Worm (Caenorhabditis elegans): Measurements from ENCODE around the gene F26D2.13.
A peak's percentile ranks its signal among the peaks of the same experiment; 100 is the strongest.

F26D2.13 gene

DNA sequence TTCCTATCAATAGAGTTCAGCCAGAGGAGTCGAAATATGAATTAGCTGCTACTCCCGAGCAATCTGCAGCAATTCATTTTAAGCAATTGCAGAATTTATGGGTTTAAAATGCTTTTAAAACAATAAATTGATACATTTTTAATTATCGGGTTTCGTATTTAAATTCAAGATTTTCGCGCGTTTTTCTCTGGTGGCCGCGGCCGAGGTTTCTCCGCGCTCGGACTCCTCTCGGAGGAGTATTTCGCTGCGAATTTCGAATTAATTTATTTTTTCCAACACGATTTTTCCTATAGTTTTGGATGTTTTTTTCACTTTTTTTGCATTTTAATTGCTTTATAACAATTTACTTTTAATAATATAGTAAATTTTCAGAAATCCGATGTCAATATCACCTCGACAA is 33.9 kb downstream of the F26D2.13 start, which contains the start of gene F13A7.14:
Gene F13A7.14 (plus strand): TSS at position 373 of the 400 bp plus-strand sequence.
- TF ChIP-seq him-1 (tag; optimal IDR thresholded peaks at IDR 0.05) (no peak), W03F9.2 (tag; optimal IDR thresholded peaks at IDR 0.05) (peak; percentile 72)

ce11 chrV:16399388-16399787 is 36.0 kb downstream of the F26D2.13 start, which contains the start of gene sre-36:
Gene sre-36, plus strand, starts transcription at chrV:16399688.
- TF ChIP-seq dao-5 (tag; optimal IDR thresholded peaks at IDR 0.05), result no peak
- no peak for TF ChIP-seq W03F9.2 (tag; optimal IDR thresholded peaks at IDR 0.05)
- no peak for TF ChIP-seq him-1 (tag; optimal IDR thresholded peaks at IDR 0.05)

DNA sequence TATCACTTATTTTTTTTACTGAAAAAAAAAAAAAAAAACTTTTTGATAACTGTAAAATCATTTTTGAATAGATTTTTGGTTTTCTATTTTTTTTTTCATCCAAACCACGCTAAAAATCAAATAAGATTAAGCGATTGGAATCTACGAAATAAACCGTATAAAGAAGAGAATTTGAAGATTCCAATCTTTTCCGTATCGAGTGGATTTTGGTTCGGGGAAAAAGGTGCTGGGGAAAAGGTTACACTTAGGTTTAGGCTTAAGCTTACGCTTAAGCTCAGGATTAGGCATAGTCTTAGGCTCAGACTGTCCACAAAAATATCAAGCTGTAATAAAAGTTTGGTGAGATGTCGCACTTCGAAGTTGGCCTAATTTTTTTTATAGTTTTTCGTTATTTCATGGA is 39.7 kb downstream of the F26D2.13 start, which contains the start of gene F13A7.12:
Gene F13A7.12 (plus strand): TSS at position 301 of the 400 bp plus-strand sequence.
- no peak for TF ChIP-seq dao-5 (tag; optimal IDR thresholded peaks at IDR 0.05)
- no peak for TF ChIP-seq W03F9.2 (tag; optimal IDR thresholded peaks at IDR 0.05)
- TF ChIP-seq him-1 (tag; optimal IDR thresholded peaks at IDR 0.05), result no peak

DNA sequence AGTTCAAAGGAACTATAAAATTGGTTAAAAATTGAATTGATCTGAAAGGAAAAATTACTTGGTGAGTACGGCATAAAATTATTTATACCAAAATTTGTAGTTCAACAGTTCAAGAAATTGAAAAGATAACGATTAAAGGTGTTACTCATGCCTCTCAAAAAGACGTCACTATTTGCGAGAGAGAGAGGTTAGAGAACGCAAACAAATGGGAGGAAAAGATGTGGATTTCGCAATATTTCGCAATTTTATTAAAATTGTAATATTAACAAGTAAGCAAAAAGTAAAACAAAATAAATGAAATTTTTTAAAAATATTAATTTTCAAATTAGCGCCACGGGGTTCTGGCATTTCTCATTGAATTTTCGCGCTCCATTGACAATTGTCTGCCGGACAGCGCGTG is 40.3 kb downstream of the F26D2.13 start, which contains the start of gene F13A7.11:
Gene F13A7.11 (minus strand): TSS at position 174 of the 400 bp plus-strand sequence.
- no peak for TF ChIP-seq him-1 (tag; optimal IDR thresholded peaks at IDR 0.05)
- no peak for TF ChIP-seq W03F9.2 (tag; optimal IDR thresholded peaks at IDR 0.05)
- no peak for TF ChIP-seq dao-5 (tag; optimal IDR thresholded peaks at IDR 0.05)

DNA sequence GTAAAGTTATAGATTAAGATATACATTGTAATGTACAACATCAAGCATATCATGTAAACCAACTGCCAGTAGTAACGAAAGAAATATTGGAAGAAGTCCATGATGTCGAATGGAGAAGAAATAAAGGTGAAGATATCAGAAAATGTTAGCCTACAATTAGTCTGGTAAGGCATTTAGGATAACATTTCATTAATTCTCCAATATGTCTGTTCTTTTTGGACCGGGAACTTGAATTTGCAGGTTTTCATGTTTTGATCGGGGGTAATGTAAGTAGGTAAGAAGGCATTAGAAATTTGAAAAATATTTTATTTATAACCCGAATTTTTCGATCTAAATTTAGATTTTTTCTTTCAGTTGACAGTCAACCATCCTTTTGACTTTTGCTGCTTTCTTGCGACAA is 41.7 kb downstream of the F26D2.13 start, which contains the start of gene srd-63:
Gene srd-63 (minus strand): TSS at position 101 of the 400 bp plus-strand sequence.
- no peak for TF ChIP-seq him-1 (tag; optimal IDR thresholded peaks at IDR 0.05)

ce11 chrV:16390655-16391054 is 44.8 kb downstream of the F26D2.13 start, which contains the start of gene gst-44:
Gene gst-44, plus strand, starts transcription at chrV:16390891.
- TF ChIP-seq dao-5 (tag; optimal IDR thresholded peaks at IDR 0.05), result no peak
- TF ChIP-seq W03F9.2 (tag; optimal IDR thresholded peaks at IDR 0.05), result no peak

- TF ChIP-seq him-1 (tag; optimal IDR thresholded peaks at IDR 0.05) (no peak), W03F9.2 (tag; optimal IDR thresholded peaks at IDR 0.05) (no peak), dao-5 (tag; optimal IDR thresholded peaks at IDR 0.05) (no peak)
Observed at ce11 chrV:16388268-16388667, 47.1 kb downstream of the F26D2.13 start, which contains the start of gene sri-65. Gene sri-65, minus strand, starts transcription at chrV:16388368.

Data from whole organism, L4/young adult.